Worm (Caenorhabditis elegans): Measurements from ENCODE around the gene swt-4.

swt-4 gene

DNA sequence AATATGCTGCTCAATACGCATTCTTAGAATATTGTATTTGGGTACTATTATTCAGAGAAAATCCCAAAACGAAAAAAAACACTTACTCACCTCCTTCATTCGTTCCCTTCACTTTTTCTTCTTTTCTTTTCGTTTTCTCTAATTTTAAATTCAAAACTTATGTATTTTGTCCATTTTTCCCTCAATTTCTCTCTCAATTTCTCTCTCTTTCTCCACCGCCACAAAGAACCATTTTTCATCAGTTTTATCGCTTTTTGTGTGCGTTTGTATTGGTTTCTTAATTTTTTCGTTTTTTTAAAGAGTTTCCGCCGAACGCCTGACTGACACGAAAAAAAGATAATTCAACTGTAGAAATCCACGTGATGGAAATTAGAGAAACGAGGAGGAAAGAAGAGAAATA, 25.8 kb upstream of the swt-4 start, which contains the start of gene cnt-2:
Gene cnt-2 (plus strand): TSS at position 301 of the 400 bp plus-strand sequence.
- TF ChIP-seq ceh-16 (tag; optimal IDR thresholded peaks at IDR 0.05) (no peak), dmd-4 (tag; optimal IDR thresholded peaks at IDR 0.05) (no peak)

DNA sequence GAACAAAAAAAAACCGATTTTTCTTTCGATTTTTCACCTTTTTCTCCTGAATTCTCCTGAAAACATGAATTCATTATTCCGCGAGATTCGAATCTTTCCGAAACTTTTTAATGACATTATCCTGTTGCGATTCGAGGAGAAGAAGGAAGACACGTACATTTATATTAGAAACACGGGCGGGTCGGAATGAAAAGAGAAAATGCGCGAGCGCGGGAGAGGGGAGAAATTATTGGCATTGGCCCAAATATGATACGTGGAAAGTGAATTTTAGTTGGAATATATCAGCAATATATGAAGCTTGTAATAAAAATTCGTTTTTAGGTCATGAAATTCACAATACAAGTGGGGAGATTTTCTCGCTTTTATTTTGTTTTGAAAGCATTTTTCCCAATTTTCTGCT, 24.5 kb upstream of the swt-4 start:
- TF ChIP-seq mdl-1 (tag; optimal IDR thresholded peaks at IDR 0.05) (no peak), alr-1 (tag; optimal IDR thresholded peaks at IDR 0.05) (no peak), nhr-129 (tag; optimal IDR thresholded peaks at IDR 0.05) (no peak), Y55F3AM.14 (GFP tag; optimal IDR thresholded peaks at IDR 0.05) (no peak), unc-39 (tag; optimal IDR thresholded peaks at IDR 0.05) (no peak), ZK546.5 (tag; optimal IDR thresholded peaks at IDR 0.05) (no peak), lin-13 (GFP tag; optimal IDR thresholded peaks at IDR 0.05) (no peak), ceh-16 (tag; optimal IDR thresholded peaks at IDR 0.05) (no peak), lsy-2 (tag; optimal IDR thresholded peaks at IDR 0.05) (no peak), nhr-6 (tag; optimal IDR thresholded peaks at IDR 0.05) (no peak), blmp-1 (tag; optimal IDR thresholded peaks at IDR 0.05; ENCODE audit: insufficient read depth) (no peak), elt-1 (tag; optimal IDR thresholded peaks at IDR 0.05) (no peak), ama-1 (optimal IDR thresholded peaks at IDR 0.05) (no peak), nhr-237 (tag; optimal IDR thresholded peaks at IDR 0.05) (no peak), unc-62 (GFP tag; optimal IDR thresholded peaks at IDR 0.05) (no peak), sma-9 (GFP tag; optimal IDR thresholded peaks at IDR 0.05) (no peak), sma-9 (tag; optimal IDR thresholded peaks at IDR 0.05) (no peak), sma-3 (GFP tag; optimal IDR thresholded peaks at IDR 0.05) (no peak), gmeb-1 (tag; optimal IDR thresholded peaks at IDR 0.05) (no peak)

DNA sequence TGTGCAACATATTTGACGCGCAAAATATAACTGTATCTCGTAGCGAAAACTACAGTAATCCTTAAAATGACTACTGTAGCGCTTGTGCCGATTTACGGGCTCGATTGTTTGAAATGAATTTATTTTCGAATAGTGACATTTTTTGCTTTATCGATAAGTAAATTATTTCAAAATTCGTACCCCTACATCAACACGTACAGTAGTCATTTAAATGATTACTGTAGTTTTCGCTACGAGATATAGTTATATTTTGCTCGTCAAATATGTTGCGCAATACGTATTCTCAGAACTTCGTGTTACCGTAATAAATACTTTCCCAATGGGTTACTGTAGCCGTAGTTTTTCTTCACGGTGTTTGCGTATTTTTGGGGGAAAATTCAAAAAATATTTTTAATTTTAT, 23.9 kb upstream of the swt-4 start:
- TF ChIP-seq skn-1 (tag; optimal IDR thresholded peaks at IDR 0.05) (no peak), nhr-21 (tag; optimal IDR thresholded peaks at IDR 0.05) (no peak), lin-11 (tag; optimal IDR thresholded peaks at IDR 0.05) (no peak), ZK546.5 (tag; optimal IDR thresholded peaks at IDR 0.05) (no peak), zag-1 (tag; optimal IDR thresholded peaks at IDR 0.05) (no peak), nhr-6 (tag; optimal IDR thresholded peaks at IDR 0.05) (no peak), sem-4 (tag; optimal IDR thresholded peaks at IDR 0.05) (no peak)

DNA sequence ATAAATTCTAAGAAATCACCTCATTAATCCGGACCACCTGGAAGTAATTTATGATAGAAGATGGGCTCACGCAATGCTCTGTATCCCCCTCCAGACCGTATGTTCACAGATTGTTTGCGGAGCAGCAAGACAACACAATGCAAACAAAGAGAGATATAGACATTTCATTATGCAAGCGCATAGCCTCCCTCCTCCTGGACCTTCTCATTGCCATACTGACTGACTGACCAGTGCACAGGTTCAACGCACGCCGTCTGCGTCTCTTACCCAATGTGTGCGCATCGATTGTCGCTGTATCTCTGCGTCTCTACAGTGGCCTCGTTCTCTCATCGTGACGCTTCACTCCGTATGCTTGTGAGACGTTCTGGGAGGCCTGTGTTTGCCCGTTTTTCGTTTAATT, 22.7 kb upstream of the swt-4 start:
- TF ChIP-seq Y55F3AM.14 (GFP tag; optimal IDR thresholded peaks at IDR 0.05), result no peak
- peak; percentile 38 to 61 for TF ChIP-seq lsy-2 (tag; optimal IDR thresholded peaks at IDR 0.05)
- peak; percentile 18 for TF ChIP-seq fos-1 (tag; optimal IDR thresholded peaks at IDR 0.05)
- no peak for TF ChIP-seq ama-1 (optimal IDR thresholded peaks at IDR 0.05)
- TF ChIP-seq nhr-6 (tag; optimal IDR thresholded peaks at IDR 0.05), result no peak
- TF ChIP-seq R02D3.7 (tag; optimal IDR thresholded peaks at IDR 0.05), result no peak
- TF ChIP-seq nhr-21 (tag; optimal IDR thresholded peaks at IDR 0.05), result no peak
- TF ChIP-seq lin-11 (tag; optimal IDR thresholded peaks at IDR 0.05), result peak; percentile 34
- TF ChIP-seq unc-39 (tag; optimal IDR thresholded peaks at IDR 0.05), result no peak
- TF ChIP-seq ztf-11 (tag; optimal IDR thresholded peaks at IDR 0.05), result no peak
- TF ChIP-seq ZK546.5 (tag; optimal IDR thresholded peaks at IDR 0.05), result no peak
- no peak for TF ChIP-seq sma-3 (GFP tag; optimal IDR thresholded peaks at IDR 0.05)
- TF ChIP-seq nhr-10 (tag; optimal IDR thresholded peaks at IDR 0.05), result no peak
- TF ChIP-seq ztf-4 (tag; optimal IDR thresholded peaks at IDR 0.05), result no peak
- TF ChIP-seq mdl-1 (tag; optimal IDR thresholded peaks at IDR 0.05), result peak in 1 of 2 experiments; percentile 24
- no peak for TF ChIP-seq snpc-4 (tag; optimal IDR thresholded peaks at IDR 0.05)
- TF ChIP-seq aly-2 (tag; optimal IDR thresholded peaks at IDR 0.05), result no peak
- no peak for TF ChIP-seq elt-3 (tag; optimal IDR thresholded peaks at IDR 0.05)
- TF ChIP-seq unc-55 (GFP tag; optimal IDR thresholded peaks at IDR 0.05), result peak; percentile 62
- TF ChIP-seq F13H6.1 (tag; optimal IDR thresholded peaks at IDR 0.05), result peak; percentile 83
- TF ChIP-seq blmp-1 (tag; optimal IDR thresholded peaks at IDR 0.05; ENCODE audit: insufficient read depth), result no peak
- TF ChIP-seq ceh-82 (tag; optimal IDR thresholded peaks at IDR 0.05), result no peak
- TF ChIP-seq lin-39 (tag; optimal IDR thresholded peaks at IDR 0.05), result no peak
- TF ChIP-seq sma-9 (GFP tag; optimal IDR thresholded peaks at IDR 0.05), result no peak
- no peak for TF ChIP-seq sma-9 (tag; optimal IDR thresholded peaks at IDR 0.05)
- no peak for TF ChIP-seq peb-1 (tag; optimal IDR thresholded peaks at IDR 0.05)
- no peak for TF ChIP-seq lin-13 (GFP tag; optimal IDR thresholded peaks at IDR 0.05)
- TF ChIP-seq unc-62 (GFP tag; optimal IDR thresholded peaks at IDR 0.05), result no peak
- TF ChIP-seq nhr-25 (tag; optimal IDR thresholded peaks at IDR 0.05), result peak; percentile 6
- no peak for TF ChIP-seq elt-1 (tag; optimal IDR thresholded peaks at IDR 0.05)
- no peak for TF ChIP-seq skn-1 (tag; optimal IDR thresholded peaks at IDR 0.05)
- TF ChIP-seq zag-1 (tag; optimal IDR thresholded peaks at IDR 0.05), result peak; percentile 20
- TF ChIP-seq nhr-11 (tag; optimal IDR thresholded peaks at IDR 0.05), result no peak
- TF ChIP-seq alr-1 (tag; optimal IDR thresholded peaks at IDR 0.05), result no peak
- peak; percentile 20 for TF ChIP-seq crh-2 (tag; optimal IDR thresholded peaks at IDR 0.05)
- no peak for TF ChIP-seq dmd-4 (tag; optimal IDR thresholded peaks at IDR 0.05)
- no peak for TF ChIP-seq ztf-1 (GFP tag; conservative IDR thresholded peaks at IDR 0.05)
- TF ChIP-seq nhr-129 (tag; optimal IDR thresholded peaks at IDR 0.05), result peak; percentile 46
- peak; percentile 20 for TF ChIP-seq mab-5 (tag; optimal IDR thresholded peaks at IDR 0.05)
- no peak for TF ChIP-seq ceh-16 (tag; optimal IDR thresholded peaks at IDR 0.05)
- TF ChIP-seq sem-4 (tag; optimal IDR thresholded peaks at IDR 0.05), result no peak
- peak; percentile 53 for TF ChIP-seq C34F6.9 (tag; optimal IDR thresholded peaks at IDR 0.05)
- TF ChIP-seq egl-27 (tag; optimal IDR thresholded peaks at IDR 0.05), result peak; percentile 5
- no peak for TF ChIP-seq gmeb-1 (tag; optimal IDR thresholded peaks at IDR 0.05)
